Worm (Caenorhabditis elegans) whole organism, L4/young adult: Measurements from ENCODE around the gene unc-5.
"Not testable (repeated sequence)": the region's sequence is repeated elsewhere in the genome, so short reads cannot be mapped to it uniquely, and the experiment has no call there.

Experiments used
- W03F9.2 ChIP-seq: fragments of 150-350 bp; optimal IDR thresholded peaks from 2 replicates; lab custom pipeline; 2014; ENCODE audit warnings: missing biosample characterization, missing genetic modification characterization
- dao-5 ChIP-seq: sonication (generic microtip); optimal IDR thresholded peaks from 2 replicates; lab custom pipeline; 2016; ENCODE audit warnings: missing genotype, missing genetic modification characterization, moderate library complexity, missing compliant biosample characterization
- him-1 ChIP-seq: sonication (generic microtip); optimal IDR thresholded peaks from 2 replicates; lab custom pipeline; 2016; ENCODE audit warnings: missing genotype, missing genetic modification reagents, missing genetic modification characterization, missing compliant biosample characterization

The unc-5 gene

ce11 chrIV:5493692-5494091 is 34.4 kb downstream of the unc-5 start, which contains the start of gene B0273.1:
Gene B0273.1 (plus strand): TSS chrIV:5493992.
- TF ChIP-seq him-1 (tag; lab: Kevin White, UChicago) (no peak), dao-5 (tag; lab: Kevin White, UChicago) (no peak), W03F9.2 (tag; lab: Kevin White, UChicago) (no peak)

ce11 chrIV:5493135-5493534 is 35.0 kb downstream of the unc-5 start:
- TF ChIP-seq him-1 (tag; lab: Kevin White, UChicago) (no peak), dao-5 (tag; lab: Kevin White, UChicago) (no peak), W03F9.2 (tag; lab: Kevin White, UChicago) (no peak)

ce11 chrIV:5492196-5492595 is 35.9 kb downstream of the unc-5 start:
- no peak for TF ChIP-seq dao-5 (tag; lab: Kevin White, UChicago)
- TF ChIP-seq him-1 (tag; lab: Kevin White, UChicago): no peak
- no peak for TF ChIP-seq W03F9.2 (tag; lab: Kevin White, UChicago)

ce11 chrIV:5491054-5491453 is 37.1 kb downstream of the unc-5 start, which contains the start of gene B0273.115:
Gene B0273.115 (minus strand): TSS chrIV:5491154.
- not testable (repeated sequence) for TF ChIP-seq him-1, dao-5, W03F9.2 (tag; lab: Kevin White, UChicago)

ce11 chrIV:5486208-5486731 is 41.9 kb downstream of the unc-5 start, which contains the start of the genes snpc-3.1 and puf-7:
Gene snpc-3.1 (minus strand): TSS chrIV:5486258.
Gene puf-7 (plus strand): TSS chrIV:5486713.
- TF ChIP-seq W03F9.2, dao-5, him-1 (tag; lab: Kevin White, UChicago): not testable (repeated sequence)

- TF ChIP-seq him-1 (tag; lab: Kevin White, UChicago): no peak
- TF ChIP-seq dao-5 (tag; lab: Kevin White, UChicago): no peak
- no peak for TF ChIP-seq W03F9.2 (tag; lab: Kevin White, UChicago)
Measured at ce11 chrIV:5482723-5483122, 45.4 kb downstream of the unc-5 start, which contains the start of gene T11F8.5. Gene T11F8.5 (plus strand): TSS chrIV:5483023.

- TF ChIP-seq W03F9.2 (tag; lab: Kevin White, UChicago) (no peak), him-1 (tag; lab: Kevin White, UChicago) (no peak), dao-5 (tag; lab: Kevin White, UChicago) (no peak)
Measured at ce11 chrIV:5482231-5482630, 45.9 kb downstream of the unc-5 start, which contains the start of gene T11F8.12. Gene T11F8.12 (minus strand): TSS chrIV:5482331.

- no peak for TF ChIP-seq him-1 (tag; lab: Kevin White, UChicago)
- no peak for TF ChIP-seq W03F9.2 (tag; lab: Kevin White, UChicago)
- no peak for TF ChIP-seq dao-5 (tag; lab: Kevin White, UChicago)
Measured at ce11 chrIV:5479289-5479688, 48.8 kb downstream of the unc-5 start, which contains the start of gene T11F8.1. Gene T11F8.1 (plus strand): TSS chrIV:5479589.

ce11 chrIV:5476468-5476867 is 51.7 kb downstream of the unc-5 start, which contains the start of gene T11F8.4:
Gene T11F8.4 (minus strand): TSS chrIV:5476568.
- TF ChIP-seq W03F9.2 (tag; lab: Kevin White, UChicago): no peak
- no peak for TF ChIP-seq him-1 (tag; lab: Kevin White, UChicago)
- TF ChIP-seq dao-5 (tag; lab: Kevin White, UChicago): no peak

ce11 chrIV:5473098-5473497 is 55.0 kb downstream of the unc-5 start:
- TF ChIP-seq W03F9.2 (tag; lab: Kevin White, UChicago) (no peak), dao-5 (tag; lab: Kevin White, UChicago) (no peak), him-1 (tag; lab: Kevin White, UChicago) (no peak)

ce11 chrIV:5469739-5470138 is 58.4 kb downstream of the unc-5 start, which contains the start of gene rme-2:
Gene rme-2 (plus strand): TSS chrIV:5470026.
- TF ChIP-seq him-1 (tag; lab: Kevin White, UChicago) (no peak), W03F9.2 (tag; lab: Kevin White, UChicago) (no peak)

- not testable (repeated sequence) for TF ChIP-seq dao-5, W03F9.2, him-1 (tag; lab: Kevin White, UChicago)
Measured at ce11 chrIV:5464403-5464802, 63.7 kb downstream of the unc-5 start, which contains the start of gene Y52D5A.2. Gene Y52D5A.2 (minus strand): TSS chrIV:5464503.

ce11 chrIV:5462820-5463219 is 65.3 kb downstream of the unc-5 start:
- TF ChIP-seq W03F9.2 (tag; lab: Kevin White, UChicago): no peak
- no peak for TF ChIP-seq dao-5 (tag; lab: Kevin White, UChicago)
- TF ChIP-seq him-1 (tag; lab: Kevin White, UChicago): no peak
